Worm (Caenorhabditis elegans) whole organism, mixed stage, embryonic: ENCODE results near the gene Y37H2A.7.

ENCODE experiments used
- M03D4.4 ChIP-seq: sonication (generic microtip); optimal IDR thresholded peaks from 2 replicates; lab custom pipeline; 2017; ENCODE audit warnings: mild to moderate bottlenecking, missing genetic modification characterization, missing compliant biosample characterization
- bed-3 ChIP-seq: fragments of 200-800 bp; sonication (Bioruptor generic); optimal IDR thresholded peaks from 3 replicates; lab custom pipeline; 2018; ENCODE audit warnings: mild to moderate bottlenecking, missing genetic modification characterization, moderate library complexity, missing compliant biosample characterization
- blmp-1 ChIP-seq: fragments of 150-350 bp; optimal IDR thresholded peaks from 2 replicates; lab custom pipeline; 2014; ENCODE audit warnings: missing biosample characterization, missing genetic modification characterization
- ceh-39 ChIP-seq: fragments of 150-350 bp; optimal IDR thresholded peaks from 2 replicates; lab custom pipeline; 2014; ENCODE audit warnings: missing biosample characterization, missing genetic modification characterization
- ceh-43 ChIP-seq: fragments of 200-800 bp; sonication (Bioruptor generic); optimal IDR thresholded peaks from 2 replicates; lab custom pipeline; 2018; ENCODE audit warnings: mild to moderate bottlenecking, missing genetic modification characterization, moderate library complexity, missing compliant biosample characterization
- ceh-83 ChIP-seq: fragments of 200-800 bp; sonication (Bioruptor generic); optimal IDR thresholded peaks from 2 replicates; lab custom pipeline; 2018; ENCODE audit warnings: mild to moderate bottlenecking, missing genetic modification characterization, missing compliant biosample characterization
- ces-1 ChIP-seq: fragments of 150-350 bp; optimal IDR thresholded peaks from 2 replicates; lab custom pipeline; 2014; ENCODE audit warnings: missing biosample characterization, missing genetic modification reagents, missing genetic modification characterization
- cnd-1 ChIP-seq: fragments of 200-800 bp; sonication (Bioruptor generic); optimal IDR thresholded peaks from 2 replicates; lab custom pipeline; 2018; ENCODE audit warnings: mild to moderate bottlenecking, missing genetic modification characterization, missing compliant biosample characterization
- drap-1 ChIP-seq: fragments of 200-800 bp; sonication (Bioruptor generic); optimal IDR thresholded peaks from 3 replicates; lab custom pipeline; 2018; ENCODE audit warnings: mild to moderate bottlenecking, missing genetic modification characterization, missing compliant biosample characterization
- elt-1 ChIP-seq: sonication (generic microtip); optimal IDR thresholded peaks from 2 replicates; lab custom pipeline; 2017; ENCODE audit warnings: missing genetic modification characterization, mild to moderate bottlenecking, missing compliant biosample characterization, antibody characterized with exemption, moderate library complexity, borderline replicate concordance; ENCODE audit not compliant: insufficient read depth
- elt-3 ChIP-seq: fragments of 150-350 bp; optimal IDR thresholded peaks from 2 replicates; lab custom pipeline; 2014; ENCODE audit warnings: missing biosample characterization, missing genetic modification characterization
- flh-1 ChIP-seq: fragments of 200-800 bp; sonication (Bioruptor generic); optimal IDR thresholded peaks from 2 replicates; lab custom pipeline; 2018; ENCODE audit warnings: mild to moderate bottlenecking, missing genetic modification characterization, moderate library complexity, missing compliant biosample characterization
- ham-2 ChIP-seq: fragments of 200-800 bp; sonication (Bioruptor generic); optimal IDR thresholded peaks from 2 replicates; lab custom pipeline; 2018; ENCODE audit warnings: mild to moderate bottlenecking, missing genetic modification characterization, missing compliant biosample characterization
- hlh-1 ChIP-seq: fragments of 150-350 bp; optimal IDR thresholded peaks from 2 replicates; lab custom pipeline; 2014; ENCODE audit warnings: missing biosample characterization, missing genetic modification reagents, missing genetic modification characterization
- lin-13 ChIP-seq: fragments of 150-350 bp; optimal IDR thresholded peaks from 2 replicates; lab custom pipeline; 2014; ENCODE audit warnings: missing biosample characterization, missing genetic modification characterization
- lin-32 ChIP-seq: fragments of 200-800 bp; sonication (Bioruptor generic); optimal IDR thresholded peaks from 2 replicates; lab custom pipeline; 2018; ENCODE audit warnings: mild to moderate bottlenecking, missing genetic modification characterization, missing compliant biosample characterization
- lsy-2 ChIP-seq: fragments of 150-350 bp; optimal IDR thresholded peaks from 2 replicates; lab custom pipeline; 2014; ENCODE audit warnings: missing biosample characterization, missing genetic modification characterization
- mab-5 ChIP-seq: fragments of 150-350 bp; optimal IDR thresholded peaks from 2 replicates; lab custom pipeline; 2014; ENCODE audit warnings: missing biosample characterization, missing genetic modification characterization
- mep-1 ChIP-seq: fragments of 150-350 bp; optimal IDR thresholded peaks from 2 replicates; lab custom pipeline; 2017; ENCODE audit warnings: missing biosample characterization, missing genetic modification reagents, missing genetic modification characterization, inconsistent platforms
- nhr-12 ChIP-seq: fragments of 150-350 bp; optimal IDR thresholded peaks from 2 replicates; lab custom pipeline; 2014; ENCODE audit warnings: missing biosample characterization, missing genetic modification characterization
- nhr-2 ChIP-seq: fragments of 150-350 bp; optimal IDR thresholded peaks from 2 replicates; lab custom pipeline; 2014; ENCODE audit warnings: missing biosample characterization, missing genetic modification characterization
- nhr-28 ChIP-seq: fragments of 150-350 bp; optimal IDR thresholded peaks from 2 replicates; lab custom pipeline; 2014; ENCODE audit warnings: missing biosample characterization, missing genetic modification characterization
- nhr-76 ChIP-seq: sonication (generic microtip); optimal IDR thresholded peaks from 2 replicates; lab custom pipeline; 2017; ENCODE audit warnings: missing biosample characterization, missing genetic modification characterization
- pha-4 ChIP-seq: fragments of 150-350 bp; optimal IDR thresholded peaks from 2 replicates; lab custom pipeline; 2018; ENCODE audit warnings: missing biosample characterization, missing genetic modification reagents, missing genetic modification characterization
- sem-2 ChIP-seq: fragments of 200-800 bp; sonication (Bioruptor generic); optimal IDR thresholded peaks from 2 replicates; lab custom pipeline; 2018; ENCODE audit warnings: mild to moderate bottlenecking, missing genetic modification characterization, missing compliant biosample characterization
- snpc-4 ChIP-seq: fragments of 150-350 bp; optimal IDR thresholded peaks from 2 replicates; lab custom pipeline; 2014; ENCODE audit warnings: missing biosample characterization, missing genetic modification characterization
- sptf-1 ChIP-seq: sonication (generic microtip); optimal IDR thresholded peaks from 2 replicates; lab custom pipeline; 2017; ENCODE audit warnings: mild to moderate bottlenecking, missing genetic modification characterization, moderate library complexity, missing compliant biosample characterization
- tbx-8 ChIP-seq: fragments of 200-800 bp; sonication (Bioruptor generic); optimal IDR thresholded peaks from 2 replicates; lab custom pipeline; 2018; ENCODE audit warnings: mild to moderate bottlenecking, missing genetic modification characterization, moderate library complexity, missing compliant biosample characterization
- unc-120 ChIP-seq: sonication (generic microtip); optimal IDR thresholded peaks from 2 replicates; lab custom pipeline; 2017; ENCODE audit warnings: missing genetic modification characterization, missing compliant biosample characterization; ENCODE audit not compliant: poor library complexity, severe bottlenecking
- unc-39 ChIP-seq: fragments of 150-350 bp; optimal IDR thresholded peaks from 2 replicates; lab custom pipeline; 2014; ENCODE audit warnings: missing biosample characterization, missing genetic modification characterization
- unc-62 ChIP-seq: fragments of 150-350 bp; optimal IDR thresholded peaks from 2 replicates; lab custom pipeline; 2014; ENCODE audit warnings: missing biosample characterization, missing genetic modification reagents, missing genetic modification characterization
- zip-8 ChIP-seq: fragments of 150-350 bp; optimal IDR thresholded peaks from 2 replicates; lab custom pipeline; 2014; ENCODE audit warnings: missing biosample characterization, missing genetic modification characterization

The Y37H2A.7 gene

ce11 chrV:18137679-18138078 is 3.4 kb upstream of the Y37H2A.7 start:
- TF ChIP-seq lsy-2 (no peak), elt-1 (tag; lab: Kevin White, UChicago) (no peak), mab-5 (tag; lab: Kevin White, UChicago) (no peak), mep-1 (tag; lab: Kevin White, UChicago) (no peak), lin-13 (tag; lab: Kevin White, UChicago) (no peak), ceh-83 (GFP tag; lab: Kevin White, UChicago) (no peak), ceh-43 (GFP tag; lab: Kevin White, UChicago) (no peak), flh-1 (GFP tag; lab: Kevin White, UChicago) (no peak), unc-120 (tag; lab: Kevin White, UChicago) (no peak), ceh-39 (tag; lab: Kevin White, UChicago) (no peak), nhr-12 (tag; lab: Kevin White, UChicago) (no peak), drap-1 (GFP tag; lab: Kevin White, UChicago) (no peak)

DNA sequence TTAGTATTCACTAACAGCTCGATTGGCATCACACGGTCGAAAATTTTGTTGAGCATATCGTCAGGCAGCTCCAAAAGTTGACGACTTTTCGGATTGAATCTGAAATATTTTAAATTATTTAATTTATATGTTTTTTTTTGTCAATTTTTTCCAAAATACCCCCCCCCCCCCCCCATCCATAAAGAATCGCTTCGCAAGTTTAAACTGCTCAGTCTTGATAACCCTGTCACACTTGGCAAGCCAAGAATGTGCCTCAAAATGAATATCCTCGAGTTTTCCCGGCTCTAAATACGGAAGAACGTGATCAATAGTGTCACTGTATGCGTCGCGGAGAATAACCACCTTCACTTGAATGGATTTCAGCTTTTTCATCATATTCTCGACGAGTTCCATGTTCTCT is 1.1 kb downstream of the Y37H2A.7 start, which contains the start of gene Y37H2A.18:
Y37H2A.18 (minus strand) TSS at position 101 of the 400 bp plus-strand sequence.
- TF ChIP-seq pha-4 (tag; lab: Kevin White, UChicago): no peak
- TF ChIP-seq snpc-4: no peak
- no peak for TF ChIP-seq ces-1

- TF ChIP-seq nhr-28 (no peak), nhr-76 (tag; lab: Kevin White, UChicago) (no peak), elt-3 (tag; lab: Kevin White, UChicago) (no peak), drap-1 (GFP tag; lab: Kevin White, UChicago) (no peak), ceh-83 (GFP tag; lab: Kevin White, UChicago) (no peak), elt-1 (tag; lab: Kevin White, UChicago) (no peak), mab-5 (tag; lab: Kevin White, UChicago) (no peak), ces-1 (no peak), unc-62 (GFP tag; lab: Kevin White, UChicago) (no peak), tbx-8 (GFP tag; lab: Kevin White, UChicago) (no peak), ceh-39 (tag; lab: Kevin White, UChicago) (no peak)
Measured at ce11 chrV:18131049-18131448, 3.2 kb downstream of the Y37H2A.7 start, which contains the start of gene Y37H2A.12. Gene Y37H2A.12, minus strand, starts transcription at chrV:18131129.

- TF ChIP-seq nhr-2 (tag; lab: Kevin White, UChicago): no peak
- TF ChIP-seq unc-62 (GFP tag; lab: Kevin White, UChicago): no peak
- no peak for TF ChIP-seq mab-5 (tag; lab: Kevin White, UChicago)
- no peak for TF ChIP-seq ces-1
- TF ChIP-seq drap-1 (GFP tag; lab: Kevin White, UChicago): no peak
- TF ChIP-seq mep-1 (tag; lab: Kevin White, UChicago): no peak
- no peak for TF ChIP-seq lin-32 (GFP tag; lab: Kevin White, UChicago)
- no peak for TF ChIP-seq zip-8 (tag; lab: Kevin White, UChicago)
- TF ChIP-seq hlh-1 (tag; lab: Kevin White, UChicago): no peak
- no peak for TF ChIP-seq nhr-76 (tag; lab: Kevin White, UChicago)
- TF ChIP-seq elt-3 (tag; lab: Kevin White, UChicago): no peak
- no peak for TF ChIP-seq sem-2 (GFP tag; lab: Kevin White, UChicago)
- TF ChIP-seq elt-1 (tag; lab: Kevin White, UChicago): no peak
- no peak for TF ChIP-seq ham-2 (GFP tag; lab: Kevin White, UChicago)
- no peak for TF ChIP-seq unc-39 (tag; lab: Kevin White, UChicago)
Measured at ce11 chrV:18128545-18128944, 5.7 kb downstream of the Y37H2A.7 start.

DNA sequence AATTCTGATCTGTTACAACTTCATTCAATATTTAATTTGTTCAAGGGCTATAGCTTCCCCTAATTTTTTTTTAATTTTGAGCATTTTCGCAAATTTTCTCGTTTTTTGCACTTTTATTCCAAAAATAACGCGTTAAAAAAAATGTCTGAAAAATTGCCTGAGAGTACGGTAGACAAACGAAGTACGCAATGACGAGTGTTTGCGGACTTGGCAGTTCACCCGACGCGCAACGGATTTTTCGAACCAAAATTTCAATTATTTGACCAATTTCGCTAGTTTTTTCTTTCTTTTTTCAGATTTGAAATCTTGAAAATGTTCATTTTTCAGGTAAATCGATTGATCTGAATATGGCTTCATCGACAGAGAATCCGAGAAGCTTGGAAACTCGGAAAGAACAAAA is 7.1 kb downstream of the Y37H2A.7 start, which contains the start of gene fbxa-211:
fbxa-211 (plus strand) TSS at position 328 of the 400 bp plus-strand sequence.
- TF ChIP-seq bed-3 (GFP tag; lab: Kevin White, UChicago): no peak
- no peak for TF ChIP-seq unc-120 (tag; lab: Kevin White, UChicago)
- no peak for TF ChIP-seq cnd-1
- no peak for TF ChIP-seq nhr-12 (tag; lab: Kevin White, UChicago)
- no peak for TF ChIP-seq sptf-1 (tag; lab: Kevin White, UChicago)
- no peak for TF ChIP-seq ham-2 (GFP tag; lab: Kevin White, UChicago)
- TF ChIP-seq lsy-2: no peak
- TF ChIP-seq mab-5 (tag; lab: Kevin White, UChicago): no peak
- TF ChIP-seq blmp-1 (tag; lab: Kevin White, UChicago): no peak
- TF ChIP-seq lin-32 (GFP tag; lab: Kevin White, UChicago): no peak
- no peak for TF ChIP-seq unc-39 (tag; lab: Kevin White, UChicago)
- no peak for TF ChIP-seq lin-13 (tag; lab: Kevin White, UChicago)
- TF ChIP-seq M03D4.4: no peak
- TF ChIP-seq hlh-1 (tag; lab: Kevin White, UChicago): no peak
- TF ChIP-seq tbx-8 (GFP tag; lab: Kevin White, UChicago): no peak
- TF ChIP-seq nhr-76 (tag; lab: Kevin White, UChicago): no peak
- no peak for TF ChIP-seq nhr-28
